Fruit fly (Drosophila melanogaster) whole organism, embryonic: ENCODE results near the gene CG46439.

ENCODE experiments used
- Atf3 ChIP-seq: fragments of 200-800 bp; sonication (Bioruptor generic); optimal IDR thresholded peaks from 3 replicates; lab custom pipeline; 2016; ENCODE audit warnings: missing biosample characterization, missing genetic modification characterization
- CG10209 ChIP-seq: fragments of 200-800 bp; sonication (Bioruptor generic); optimal IDR thresholded peaks from 3 replicates; lab custom pipeline; 2017; ENCODE audit warnings: missing biosample characterization, mild to moderate bottlenecking, missing genetic modification characterization, missing genetic modification reagents
- CG1024 ChIP-seq: fragments of 200-800 bp; sonication (Bioruptor generic); IDR thresholded peaks from 2 replicates; pipeline ENCODE4 v1.3.6; 2022; ENCODE audit warnings: missing biosample characterization, missing genetic modification characterization
- CG10267 ChIP-seq: fragments of 200-800 bp; sonication (Bioruptor generic); optimal IDR thresholded peaks from 2 replicates; lab custom pipeline; 2018; ENCODE audit warnings: missing biosample characterization, mild to moderate bottlenecking, missing genetic modification characterization, moderate library complexity
- CG10321 ChIP-seq: fragments of 200-800 bp; sonication (Bioruptor generic); IDR thresholded peaks from 2 replicates; pipeline ENCODE4 v1.3.6; 2022; ENCODE audit warnings: missing biosample characterization, missing genetic modification characterization
- CG11560 ChIP-seq: fragments of 200-800 bp; sonication (Bioruptor generic); IDR thresholded peaks from 3 replicates; pipeline ENCODE4 v1.3.6; 2022; ENCODE audit warnings: missing biosample characterization, missing genetic modification characterization
- CG13123 ChIP-seq: fragments of 200-800 bp; sonication (Bioruptor generic); optimal IDR thresholded peaks from 2 replicates; lab custom pipeline; 2016; ENCODE audit warnings: missing biosample characterization, missing genetic modification characterization
- CG14441 ChIP-seq: fragments of 200-800 bp; sonication (Bioruptor generic); IDR thresholded peaks from 2 replicates; pipeline ENCODE4 v1.3.6; 2022; ENCODE audit warnings: missing biosample characterization, missing genetic modification characterization
- CG17361 ChIP-seq: fragments of 200-800 bp; sonication (Bioruptor generic); IDR thresholded peaks from 3 replicates; pipeline ENCODE4 v1.3.6; 2022; ENCODE audit warnings: missing biosample characterization, missing genetic modification characterization
- CG2116 ChIP-seq: fragments of 200-800 bp; sonication (Bioruptor generic); optimal IDR thresholded peaks from 3 replicates; lab custom pipeline; 2018; ENCODE audit warnings: missing biosample characterization, mild to moderate bottlenecking, missing genetic modification characterization
- CG2889 ChIP-seq: fragments of 200-800 bp; sonication (Bioruptor generic); IDR thresholded peaks from 3 replicates; pipeline ENCODE4 v1.3.6; 2022; ENCODE audit warnings: missing biosample characterization, missing genetic modification characterization
- CG30020 ChIP-seq: fragments of 200-800 bp; optimal IDR thresholded peaks from 2 replicates; lab custom pipeline; 2019; ENCODE audit warnings: missing biosample characterization, mild to moderate bottlenecking, missing genetic modification characterization, moderate library complexity
- CG32772 ChIP-seq: fragments of 200-800 bp; sonication (Bioruptor generic); IDR thresholded peaks from 2 replicates; pipeline ENCODE4 v1.3.6; 2022; ENCODE audit warnings: missing biosample characterization, missing genetic modification characterization
- CG4617 ChIP-seq: fragments of 200-800 bp; sonication (Bioruptor generic); optimal IDR thresholded peaks from 3 replicates; lab custom pipeline; 2016; ENCODE audit warnings: missing biosample characterization, missing genetic modification characterization, borderline replicate concordance
- CG6765 ChIP-seq: fragments of 200-800 bp; sonication (Bioruptor generic); optimal IDR thresholded peaks from 3 replicates; lab custom pipeline; 2017; ENCODE audit warnings: missing biosample characterization, mild to moderate bottlenecking, missing genetic modification characterization
- CG8290 ChIP-seq, 3 experiments: fragments of 200-800 bp; sonication (Bioruptor generic); optimal IDR thresholded peaks; 2 replicates each; lab custom pipeline; 2016 to 2019; ENCODE audit warnings: missing biosample characterization in 3 of 3, missing genetic modification characterization in 3 of 3, mild to moderate bottlenecking in 2 of 3, moderate library complexity in 1 of 3
- CG8765 ChIP-seq: fragments of 200-800 bp; sonication (Bioruptor generic); IDR thresholded peaks from 2 replicates; pipeline ENCODE4 v1.3.6; 2022; ENCODE audit warnings: missing biosample characterization, missing genetic modification characterization
- CG9727 ChIP-seq: fragments of 200-800 bp; sonication (Bioruptor generic); optimal IDR thresholded peaks from 3 replicates; lab custom pipeline; 2017; ENCODE audit warnings: missing biosample characterization, mild to moderate bottlenecking, missing genetic modification characterization
- CTCF ChIP-seq: fragments of 200-800 bp; sonication (Bioruptor generic); optimal IDR thresholded peaks from 2 replicates; lab custom pipeline; 2017; ENCODE audit warnings: missing biosample characterization, mild to moderate bottlenecking, missing genetic modification characterization, moderate library complexity
- Dek ChIP-seq: fragments of 200-800 bp; sonication (Bioruptor generic); optimal IDR thresholded peaks from 3 replicates; lab custom pipeline; 2019; ENCODE audit warnings: missing biosample characterization, mild to moderate bottlenecking, missing genetic modification characterization, moderate library complexity
- Dp ChIP-seq: fragments of 200-800 bp; sonication (Bioruptor generic); optimal IDR thresholded peaks from 2 replicates; lab custom pipeline; 2018; ENCODE audit warnings: missing biosample characterization, mild to moderate bottlenecking, missing genetic modification characterization, moderate library complexity
- Ets65A ChIP-seq: fragments of 200-800 bp; sonication (Bioruptor generic); peaks from one replicate; lab custom pipeline; 2016; ENCODE audit warnings: missing biosample characterization, missing genetic modification characterization
- Ets97D ChIP-seq: fragments of 200-800 bp; sonication (Bioruptor generic); optimal IDR thresholded peaks from 3 replicates; lab custom pipeline; 2016; ENCODE audit warnings: missing biosample characterization, missing genetic modification characterization
- Fer1 ChIP-seq: fragments of 200-800 bp; sonication (Bioruptor generic); optimal IDR thresholded peaks from 2 replicates; lab custom pipeline; 2017; ENCODE audit warnings: missing biosample characterization, mild to moderate bottlenecking, missing genetic modification characterization
- Kr ChIP-seq: fragments of 200-800 bp; sonication (Bioruptor generic); optimal IDR thresholded peaks from 2 replicates; lab custom pipeline; 2017; ENCODE audit warnings: missing biosample characterization, mild to moderate bottlenecking, missing genetic modification characterization
- MBD-R2 ChIP-seq: fragments of 200-800 bp; sonication (Bioruptor generic); IDR thresholded peaks from 2 replicates; pipeline ENCODE4 v1.3.6; 2022; ENCODE audit warnings: missing biosample characterization, missing genetic modification characterization
- Max ChIP-seq: fragments of 200-800 bp; sonication (Bioruptor generic); optimal IDR thresholded peaks from 2 replicates; lab custom pipeline; 2016; ENCODE audit warnings: missing biosample characterization, mild to moderate bottlenecking, missing genetic modification characterization
- NC2β ChIP-seq: fragments of 200-800 bp; sonication (Bioruptor generic); optimal IDR thresholded peaks from 2 replicates; lab custom pipeline; 2016; ENCODE audit warnings: missing biosample characterization, missing genetic modification characterization
- PHDP ChIP-seq: fragments of 200-800 bp; sonication (Bioruptor generic); optimal IDR thresholded peaks from 3 replicates; lab custom pipeline; 2018; ENCODE audit warnings: missing biosample characterization, mild to moderate bottlenecking, missing genetic modification characterization, moderate library complexity
- Pdp1 ChIP-seq, 2 experiments: fragments of 200-800 bp; sonication (Bioruptor generic); optimal IDR thresholded peaks; 3 replicates each; lab custom pipeline; 2016; ENCODE audit warnings: missing biosample characterization in 2 of 2, missing genetic modification characterization in 2 of 2, mild to moderate bottlenecking in 1 of 2, moderate library complexity in 1 of 2
- Rfx ChIP-seq: fragments of 200-800 bp; sonication (Bioruptor generic); IDR thresholded peaks from 2 replicates; pipeline ENCODE4 v1.3.6; 2022; ENCODE audit warnings: missing biosample characterization, missing genetic modification characterization
- Tbp ChIP-seq: fragments of >200 bp; optimal IDR thresholded peaks from 2 replicates; lab custom pipeline; 2018; ENCODE audit warnings: missing biosample characterization, missing genetic modification characterization
- cad ChIP-seq: fragments of >200 bp; optimal IDR thresholded peaks from 2 replicates; lab custom pipeline; 2017; ENCODE audit warnings: missing biosample characterization, missing genetic modification characterization
- cg ChIP-seq: fragments of 200-800 bp; sonication (Bioruptor generic); optimal IDR thresholded peaks from 3 replicates; lab custom pipeline; 2019; ENCODE audit warnings: missing biosample characterization, mild to moderate bottlenecking, missing genetic modification characterization, moderate library complexity
- fd96Cb ChIP-seq: fragments of 200-800 bp; sonication (Bioruptor generic); optimal IDR thresholded peaks from 2 replicates; lab custom pipeline; 2018; ENCODE audit warnings: missing biosample characterization, mild to moderate bottlenecking, missing genetic modification characterization, moderate library complexity
- hkb ChIP-seq, 2 experiments: fragments of 200-800 bp in 1 of 2; fragments of >200 bp in 1 of 2; sonication (Bioruptor generic) in 1 of 2; IDR thresholded peaks in 1 of 2; optimal IDR thresholded peaks in 1 of 2; 2 replicates each; pipeline versions ENCODE4 v1.3.6 to Lab custom; 2017 to 2022; ENCODE audit warnings: missing biosample characterization in 1 of 2, missing genetic modification characterization in 1 of 2
- jumu ChIP-seq: fragments of 200-800 bp; sonication (Bioruptor generic); optimal IDR thresholded peaks from 3 replicates; lab custom pipeline; 2016; ENCODE audit warnings: missing biosample characterization, missing genetic modification characterization
- maf-S ChIP-seq: fragments of 200-800 bp; sonication (Bioruptor generic); optimal IDR thresholded peaks from 2 replicates; lab custom pipeline; 2016; ENCODE audit warnings: missing biosample characterization, missing genetic modification characterization
- mam ChIP-seq: fragments of 200-800 bp; sonication (Bioruptor generic); optimal IDR thresholded peaks from 3 replicates; lab custom pipeline; 2016; ENCODE audit warnings: missing biosample characterization, missing genetic modification characterization
- nerfin-2 ChIP-seq: fragments of 200-800 bp; sonication (Bioruptor generic); IDR thresholded peaks from 2 replicates; pipeline ENCODE4 v1.3.6; 2022; ENCODE audit warnings: missing biosample characterization, missing genetic modification characterization; ENCODE audit not compliant: partially characterized antibody
- nom ChIP-seq: fragments of 200-800 bp; sonication (Bioruptor generic); optimal IDR thresholded peaks from 2 replicates; lab custom pipeline; 2017; ENCODE audit warnings: missing biosample characterization, missing genetic modification characterization, mild to moderate bottlenecking, moderate library complexity, missing genetic modification reagents
- prd ChIP-seq, 3 experiments: fragments of >200 bp in 2 of 3; fragments of 200-800 bp in 1 of 3; sonication (Bioruptor generic) in 1 of 3; optimal IDR thresholded peaks in 2 of 3; IDR thresholded peaks in 1 of 3; 2 replicates in 2 of 3; 3 replicates in 1 of 3; pipeline versions ENCODE4 v1.3.6 to Lab custom; 2017 to 2022; ENCODE audit warnings: missing biosample characterization in 1 of 3, missing genetic modification characterization in 1 of 3
- sna ChIP-seq: fragments of 200-800 bp; sonication (Bioruptor generic); IDR thresholded peaks from 2 replicates; pipeline ENCODE4 v1.3.6; 2022; ENCODE audit warnings: missing biosample characterization, missing genetic modification characterization; ENCODE audit not compliant: partially characterized antibody
- sob ChIP-seq: fragments of 200-800 bp; sonication (Bioruptor generic); IDR thresholded peaks from 2 replicates; pipeline ENCODE4 v1.3.6; 2022; ENCODE audit warnings: missing biosample characterization, missing genetic modification characterization
- toy ChIP-seq: fragments of 200-800 bp; sonication (Bioruptor generic); IDR thresholded peaks from 2 replicates; pipeline ENCODE4 v1.3.6; 2022; ENCODE audit warnings: missing biosample characterization, missing genetic modification characterization
- zfh2 ChIP-seq: fragments of 200-800 bp; sonication (Bioruptor generic); optimal IDR thresholded peaks from 2 replicates; lab custom pipeline; 2016; ENCODE audit warnings: missing biosample characterization, missing genetic modification characterization

CG46439 gene

dm6 chr3L:11117733-11118132 is 21.7 kb upstream of the CG46439 start (continued):
- 0 out of 2 replicates have a peak, but pooled peaks have one; percentile 12 for TF ChIP-seq sna (GFP tag; lab: Robert Waterston, UW)
- no peak for TF ChIP-seq CG11560 (tag; lab: Robert Waterston, UW)

- TF ChIP-seq CG8290 (GFP tag; optimal IDR thresholded peaks at IDR 0.05; lab: Kevin White, UChicago) (no peak), CG8290 (tag; optimal IDR thresholded peaks at IDR 0.05; lab: Kevin White, UChicago) (no peak), fd96Cb (no peak), Pdp1 (GFP tag; optimal IDR thresholded peaks at IDR 0.05; lab: Kevin White, UChicago) (peak in 1 of 2 experiments; percentile 77), CG32772 (GFP tag; lab: Robert Waterston, UW) (no peak), CTCF (GFP tag; lab: Kevin White, UChicago) (peak; percentile 10), CG2116 (GFP tag; lab: Kevin White, UChicago) (peak; percentile 16), nerfin-2 (GFP tag; lab: Robert Waterston, UW) (no peak), CG2889 (GFP tag; lab: Robert Waterston, UW) (no peak), CG13123 (GFP tag; lab: Kevin White, UChicago) (no peak), CG10321 (GFP tag; lab: Robert Waterston, UW) (no peak), PHDP (tag; lab: Kevin White, UChicago) (peak; percentile 25), jumu (GFP tag; lab: Kevin White, UChicago) (no peak), CG10209 (no peak), Fer1 (peak; percentile 1), Dek (peak; percentile 9), sob (GFP tag; lab: Robert Waterston, UW) (no peak), nom (peak; percentile 98), mam (no peak), cad (GFP tag; lab: Kevin White, UChicago) (no peak), CG30020 (tag; lab: Kevin White, UChicago) (peak; percentile 10), hkb (optimal IDR thresholded peaks at IDR 0.05; lab: Kevin White, UChicago) (no peak), hkb (GFP tag; IDR thresholded peaks at IDR 0.05; lab: Robert Waterston, UW) (0 out of 2 replicates have a peak, but pooled peaks have one; percentile 7), Ets97D (peak; percentile 38), CG1024 (GFP tag; lab: Robert Waterston, UW) (no peak), cg (GFP tag; lab: Kevin White, UChicago) (peak; percentile 30), Rfx (GFP tag; lab: Robert Waterston, UW) (no peak), CG10267 (tag; lab: Kevin White, UChicago) (no peak), Kr (GFP tag; lab: Kevin White, UChicago) (no peak), Ets65A (GFP tag; lab: Kevin White, UChicago) (no peak), Dp (peak; percentile 73), CG9727 (GFP tag; lab: Kevin White, UChicago) (peak; percentile 5), Atf3 (GFP tag; lab: Kevin White, UChicago) (no peak), toy (GFP tag; lab: Robert Waterston, UW) (no peak), CG6765 (GFP tag; lab: Kevin White, UChicago) (peak; percentile 21), CG14441 (no peak; the same call in 1 of the 2 replicates), MBD-R2 (peak; percentile 41; the same call in 1 of the 2 replicates), CG4617 (peak; percentile 40), maf-S (GFP tag; lab: Kevin White, UChicago) (peak; percentile 24), Tbp (GFP tag; lab: Kevin White, UChicago) (no peak), zfh2 (GFP tag; lab: Kevin White, UChicago) (no peak), CG17361 (GFP tag; lab: Robert Waterston, UW) (no peak), prd (optimal IDR thresholded peaks at IDR 0.05; lab: Kevin White, UChicago) (no peak), prd (GFP tag; IDR thresholded peaks at IDR 0.05; lab: Robert Waterston, UW) (no peak), Max (GFP tag; lab: Kevin White, UChicago) (no peak), CG8765 (GFP tag; lab: Robert Waterston, UW) (no peak), NC2β (GFP tag; lab: Kevin White, UChicago) (no peak)
These were observed 17.5 kb upstream of the CG46439 start, which contains the start of gene Sod1 for dm6 chr3L:11113198-11114197. Gene Sod1, minus strand, starts transcription at chr3L:11113740.
